Fruit fly (Drosophila melanogaster): ENCODE data around the gene Mulk.

Gene Mulk

dm6 chr2L:10269854-10270253 is at the start of gene Mulk:
Mulk (plus strand) TSS chr2L:10270051.
- TF ChIP-seq CG8478 (optimal IDR thresholded peaks at IDR 0.05) (no peak), CTCF (optimal IDR thresholded peaks at IDR 0.05) (no peak)

- no peak for TF ChIP-seq CG8478 (optimal IDR thresholded peaks at IDR 0.05)
- TF ChIP-seq CTCF (optimal IDR thresholded peaks at IDR 0.05) = no peak
These were observed 49.1 kb upstream of the Mulk start, which contains the start of the genes Npc1a and Prosalpha6 for dm6 chr2L:10220501-10221386. Npc1a (minus strand) TSS chr2L:10221216. Prosalpha6 (plus strand) TSS chr2L:10221351.

DNA sequence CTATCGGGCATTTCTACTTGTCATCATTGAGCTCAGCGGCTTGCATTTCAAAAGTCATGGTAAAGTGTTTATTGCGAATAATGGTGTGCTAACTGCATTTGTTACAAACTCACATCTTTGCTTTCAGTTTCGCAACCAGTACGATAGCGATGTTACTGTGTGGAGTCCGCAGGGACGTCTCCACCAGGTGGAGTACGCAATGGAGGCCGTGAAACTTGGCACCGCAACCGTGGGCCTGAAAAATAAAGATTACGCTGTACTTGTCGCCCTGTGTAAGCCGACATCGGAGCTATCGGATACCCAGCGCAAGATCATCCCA is 48.5 kb upstream of the Mulk start:
- TF ChIP-seq CTCF (optimal IDR thresholded peaks at IDR 0.05) = no peak
- no peak for TF ChIP-seq CG8478 (optimal IDR thresholded peaks at IDR 0.05)

dm6 chr2L:10222550-10223231 is 47.2 kb upstream of the Mulk start, which contains the start of gene Bcs1:
Bcs1 (plus strand) TSS chr2L:10222657.
- TF ChIP-seq CTCF (optimal IDR thresholded peaks at IDR 0.05) (no peak), CG8478 (optimal IDR thresholded peaks at IDR 0.05) (no peak)

DNA sequence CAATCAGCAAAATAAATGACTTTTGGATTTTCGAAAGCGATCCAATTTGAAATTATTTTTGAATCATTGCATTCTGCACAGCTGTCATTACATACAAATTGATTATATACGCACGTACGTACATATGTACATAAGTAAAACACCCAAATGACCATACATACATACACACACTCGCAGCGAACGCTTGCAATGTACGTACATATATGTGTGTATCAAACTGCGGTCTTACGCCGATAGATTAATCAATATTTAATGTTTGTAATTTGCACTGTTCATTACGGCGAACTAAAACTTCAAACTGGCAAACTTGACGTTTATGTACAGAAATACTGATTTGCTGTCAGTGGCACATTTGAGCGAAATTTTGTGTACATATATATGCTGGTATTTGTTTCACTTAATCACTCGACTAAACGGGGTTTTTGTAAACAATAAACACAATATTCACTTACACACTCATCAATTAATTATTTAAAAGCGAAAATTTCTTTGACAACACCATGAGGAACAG is 43.6 kb upstream of the Mulk start:
- TF ChIP-seq CG8478 (optimal IDR thresholded peaks at IDR 0.05) (no peak), CTCF (optimal IDR thresholded peaks at IDR 0.05) (no peak)

- TF ChIP-seq CG8478 (optimal IDR thresholded peaks at IDR 0.05) = no peak
- TF ChIP-seq CTCF (optimal IDR thresholded peaks at IDR 0.05) = no peak
These were observed 43.0 kb upstream of the Mulk start, which contains the start of gene CG5708 for dm6 chr2L:10226724-10227407. CG5708 (minus strand) TSS chr2L:10226808.

dm6 chr2L:10230455-10230854 is 39.4 kb upstream of the Mulk start:
- no peak for TF ChIP-seq CG8478 (optimal IDR thresholded peaks at IDR 0.05)
- TF ChIP-seq CTCF (optimal IDR thresholded peaks at IDR 0.05) = no peak

- TF ChIP-seq CTCF (optimal IDR thresholded peaks at IDR 0.05) (no peak), CG8478 (optimal IDR thresholded peaks at IDR 0.05) (no peak)
These were observed 38.8 kb upstream of the Mulk start for dm6 chr2L:10231092-10231494.

DNA sequence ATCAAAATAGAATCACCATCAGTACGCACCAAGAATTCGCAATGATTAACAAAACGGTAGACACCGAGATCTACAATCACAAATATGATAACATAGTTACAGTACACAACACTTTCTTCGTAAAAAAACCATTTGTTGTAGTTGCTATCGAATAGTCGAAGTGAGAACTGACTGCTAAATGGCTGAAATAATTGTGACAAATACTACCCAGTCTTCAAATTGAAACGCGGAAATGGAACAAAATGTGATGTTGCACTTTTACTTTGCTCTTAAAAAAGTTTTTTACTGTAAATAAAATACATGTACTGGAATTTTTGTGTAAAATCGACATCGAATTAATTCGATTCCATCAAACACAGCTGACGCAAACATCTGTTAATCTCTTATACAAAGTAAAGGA is 38.3 kb upstream of the Mulk start, which contains the start of gene ova:
TSS of gene ova (minus strand) at position 183 of the 400 bp plus-strand sequence.
- no peak for TF ChIP-seq CTCF (optimal IDR thresholded peaks at IDR 0.05)
- TF ChIP-seq CG8478 (optimal IDR thresholded peaks at IDR 0.05) = no peak

DNA sequence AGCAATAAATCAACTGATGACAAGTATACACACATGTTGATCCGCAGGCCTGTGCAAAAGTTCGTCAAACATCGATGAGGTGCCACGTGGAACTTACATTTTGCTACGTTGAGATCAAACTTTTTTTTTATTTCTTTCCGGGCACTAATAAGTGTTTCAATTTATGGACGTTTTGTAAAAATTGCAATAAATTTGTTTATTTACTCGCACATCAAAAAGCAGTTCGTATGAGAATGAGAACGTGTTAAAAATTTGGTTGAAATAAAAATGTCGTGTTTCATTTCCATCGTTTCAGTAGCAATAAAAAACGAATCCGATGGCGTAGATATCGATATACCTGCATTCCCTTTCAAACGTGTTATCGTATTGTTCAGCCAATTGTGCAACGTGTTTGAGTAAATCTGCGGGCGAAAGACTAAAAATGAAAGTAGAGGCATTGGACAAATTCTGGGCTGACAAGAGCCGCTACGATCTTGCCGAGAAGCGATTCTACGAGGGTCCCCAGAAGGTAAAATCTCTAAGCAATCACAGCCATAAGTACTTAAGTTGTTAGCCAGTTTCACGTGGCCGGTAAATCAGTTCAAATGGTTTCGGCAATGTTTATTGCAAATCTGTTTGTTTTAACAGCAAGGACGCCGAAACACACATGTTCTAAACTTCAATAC is 37.6 kb upstream of the Mulk start, which contains the start of gene eEF1delta:
TSS of gene eEF1delta (plus strand) at position 356 of the 665 bp plus-strand sequence.
- TF ChIP-seq CG8478 (optimal IDR thresholded peaks at IDR 0.05) (no peak), CTCF (optimal IDR thresholded peaks at IDR 0.05) (no peak)

- TF ChIP-seq CG8478 (optimal IDR thresholded peaks at IDR 0.05) = no peak
- TF ChIP-seq CTCF (optimal IDR thresholded peaks at IDR 0.05) = no peak
These were observed 37.0 kb upstream of the Mulk start for dm6 chr2L:10232827-10233226.

DNA sequence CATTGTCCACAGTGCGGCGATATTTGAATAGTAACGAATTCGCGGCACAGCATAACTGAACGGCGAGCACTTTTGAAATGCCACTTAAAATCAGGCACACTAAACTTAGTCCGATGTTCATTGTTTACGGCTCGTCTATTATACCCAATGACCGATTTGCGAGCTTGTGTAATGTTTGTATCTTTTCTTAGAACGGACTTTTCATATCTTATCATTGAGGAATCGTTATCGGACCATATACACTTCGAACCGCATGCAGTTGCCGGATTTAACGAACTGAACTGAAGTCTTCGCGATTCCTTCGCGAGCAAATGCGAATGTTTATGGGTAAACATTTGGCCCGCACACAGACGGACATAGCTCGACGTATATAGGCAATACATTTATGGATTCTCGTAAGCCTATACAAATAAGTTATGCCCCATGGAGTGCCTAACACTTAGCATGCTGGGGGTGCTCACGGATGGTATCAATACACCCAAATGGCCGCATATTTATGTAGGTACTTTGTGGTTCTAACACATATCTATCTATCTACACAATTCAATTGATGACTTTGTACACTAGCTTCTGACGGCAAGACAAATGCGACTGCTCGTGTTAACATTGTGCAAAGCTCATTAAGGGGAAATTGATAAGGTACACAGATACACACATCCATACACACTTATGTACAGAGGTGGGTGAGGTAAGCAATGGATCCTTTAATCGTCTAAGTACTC is 32.0 kb upstream of the Mulk start, which contains the start of gene mthl15:
TSS of gene mthl15 (minus strand) at position 593 of the 722 bp plus-strand sequence.
- TF ChIP-seq CG8478 (optimal IDR thresholded peaks at IDR 0.05) (no peak), CTCF (optimal IDR thresholded peaks at IDR 0.05) (no peak)

- TF ChIP-seq CTCF (optimal IDR thresholded peaks at IDR 0.05) = no peak
- no peak for TF ChIP-seq CG8478 (optimal IDR thresholded peaks at IDR 0.05)
These were observed 30.9 kb upstream of the Mulk start, which contains the start of gene me31B for dm6 chr2L:10238726-10239652. me31B (plus strand) TSS chr2L:10239341.

Measured in S2 (cell line).